Fruit fly (Drosophila melanogaster): Measurements from ENCODE around the gene CG6040.

CG6040 gene

dm6 chr3R:19079140-19079539 is 17.6 kb upstream of the CG6040 start (continued):
- no peak for TF ChIP-seq svp (GFP tag)
- TF ChIP-seq Eip78C (GFP tag), result peak; percentile 82
- peak; percentile 18 for TF ChIP-seq OdsH (GFP tag; optimal IDR thresholded peaks at IDR 0.05)
- no peak for TF ChIP-seq CG6854 (GFP tag; optimal IDR thresholded peaks at IDR 0.05)
- peak; percentile 61 for TF ChIP-seq CG10631 (GFP tag; optimal IDR thresholded peaks at IDR 0.05)
- no peak for TF ChIP-seq CG4318 (GFP tag; optimal IDR thresholded peaks at IDR 0.05)
- no peak for TF ChIP-seq Hr38 (GFP tag; optimal IDR thresholded peaks at IDR 0.05)
- peak; percentile 44 for TF ChIP-seq spab (GFP tag; optimal IDR thresholded peaks at IDR 0.05)
- no peak for TF ChIP-seq CG31627 (GFP tag; optimal IDR thresholded peaks at IDR 0.05)
- peak; percentile 29 for TF ChIP-seq CG1621 (tag; optimal IDR thresholded peaks at IDR 0.05)
- TF ChIP-seq Hr39 (GFP tag; optimal IDR thresholded peaks at IDR 0.05), result no peak
- no peak for TF ChIP-seq topi (GFP tag; optimal IDR thresholded peaks at IDR 0.05)
- TF ChIP-seq ss (GFP tag; optimal IDR thresholded peaks at IDR 0.05), result peak in 1 of 2 experiments; percentile 8
- TF ChIP-seq CG6792 (GFP tag; optimal IDR thresholded peaks at IDR 0.05), result no peak
- no peak for TF ChIP-seq Lpt (GFP tag; optimal IDR thresholded peaks at IDR 0.05)
- TF ChIP-seq CG34406 (GFP tag; optimal IDR thresholded peaks at IDR 0.05), result no peak
- no peak for TF ChIP-seq CG8632 (GFP tag; optimal IDR thresholded peaks at IDR 0.05)

dm6 chr3R:19080656-19081364 is 16.0 kb upstream of the CG6040 start:
- TF ChIP-seq Eip78C (GFP tag) (peak; percentile 38), dsx (GFP tag; optimal IDR thresholded peaks at IDR 0.05; ENCODE audit: poor library complexity, severe bottlenecking) (peak; percentile 2), ss (GFP tag; optimal IDR thresholded peaks at IDR 0.05) (peak in 1 of 2 experiments; percentile 76), CG4318 (GFP tag; optimal IDR thresholded peaks at IDR 0.05) (no peak)

dm6 chr3R:19088962-19089597 is 7.7 kb upstream of the CG6040 start:
- TF ChIP-seq topi (GFP tag; optimal IDR thresholded peaks at IDR 0.05) (no peak), CG6808 (GFP tag; optimal IDR thresholded peaks at IDR 0.05) (no peak), CG11294 (GFP tag; IDR thresholded peaks at IDR 0.05) (no peak), vri (GFP tag; optimal IDR thresholded peaks at IDR 0.05) (peak; percentile 94), Gug (GFP tag; IDR thresholded peaks at IDR 0.05) (no peak), CG6792 (GFP tag; optimal IDR thresholded peaks at IDR 0.05) (no peak)

- TF ChIP-seq fkh (GFP tag; optimal IDR thresholded peaks at IDR 0.05), result no peak
- TF ChIP-seq dsx (GFP tag; optimal IDR thresholded peaks at IDR 0.05; ENCODE audit: poor library complexity, severe bottlenecking), result peak; percentile 80
- TF ChIP-seq Met (GFP tag; optimal IDR thresholded peaks at IDR 0.05), result no peak
- TF ChIP-seq CG8632 (GFP tag; optimal IDR thresholded peaks at IDR 0.05), result no peak
- TF ChIP-seq Eip75B (GFP tag; optimal IDR thresholded peaks at IDR 0.05), result no peak
- TF ChIP-seq Sox14 (GFP tag; optimal IDR thresholded peaks at IDR 0.05), result peak; percentile 50
- TF ChIP-seq vri (GFP tag; optimal IDR thresholded peaks at IDR 0.05), result no peak
- no peak for TF ChIP-seq salr (GFP tag; optimal IDR thresholded peaks at IDR 0.05)
- TF ChIP-seq Sox102F (GFP tag; optimal IDR thresholded peaks at IDR 0.05), result no peak
- TF ChIP-seq achi (GFP tag; optimal IDR thresholded peaks at IDR 0.05), result no peak
- no peak for TF ChIP-seq OdsH (GFP tag; optimal IDR thresholded peaks at IDR 0.05)
These were observed 5.6 kb upstream of the CG6040 start for dm6 chr3R:19090983-19091748.

dm6 chr3R:19091749-19092264 is 5.0 kb upstream of the CG6040 start:
- no peak for TF ChIP-seq fkh (GFP tag; optimal IDR thresholded peaks at IDR 0.05)
- no peak for TF ChIP-seq CG11902 (GFP tag; optimal IDR thresholded peaks at IDR 0.05)
- TF ChIP-seq Ets96B (tag; optimal IDR thresholded peaks at IDR 0.05), result no peak
- no peak for TF ChIP-seq CG6163 (GFP tag; IDR thresholded peaks at IDR 0.05)
- TF ChIP-seq CG8119 (GFP tag; IDR thresholded peaks at IDR 0.05), result no peak
- no peak for TF ChIP-seq Smox (GFP tag; optimal IDR thresholded peaks at IDR 0.05)

Data from whole organism, prepupa.